Worm (Caenorhabditis elegans) whole organism, L2 larva: ENCODE results near the gene rml-1.

Experiments
- R02D3.7 ChIP-seq: fragments of 150-350 bp; optimal IDR thresholded peaks from 2 replicates; lab custom pipeline; 2014; ENCODE audit warnings: missing biosample characterization, missing genetic modification characterization
- ZK546.5 ChIP-seq: sonication (generic microtip); optimal IDR thresholded peaks from 2 replicates; lab custom pipeline; 2017; ENCODE audit warnings: missing biosample characterization, missing genetic modification characterization
- ama-1 ChIP-seq: fragments of 150-350 bp; optimal IDR thresholded peaks from 2 replicates; lab custom pipeline; 2018; ENCODE audit warnings: inconsistent platforms
- ceh-82 ChIP-seq: fragments of 150-350 bp; optimal IDR thresholded peaks from 2 replicates; lab custom pipeline; 2014; ENCODE audit warnings: missing biosample characterization, missing genetic modification characterization
- dmd-4 ChIP-seq: sonication (generic microtip); optimal IDR thresholded peaks from 2 replicates; lab custom pipeline; 2017; ENCODE audit warnings: missing biosample characterization, missing genetic modification characterization
- elt-1 ChIP-seq: fragments of 150-350 bp; optimal IDR thresholded peaks from 2 replicates; lab custom pipeline; 2014; ENCODE audit warnings: missing biosample characterization, missing genetic modification characterization
- lin-13 ChIP-seq: fragments of 150-350 bp; optimal IDR thresholded peaks from 2 replicates; lab custom pipeline; 2014; ENCODE audit warnings: missing biosample characterization, missing genetic modification reagents, missing genetic modification characterization
- lsy-2 ChIP-seq, 2 experiments: fragments of 150-350 bp in 1 of 2; sonication (generic microtip) in 1 of 2; optimal IDR thresholded peaks; 2 replicates each; lab custom pipeline; 2014 to 2017; ENCODE audit warnings: missing biosample characterization in 2 of 2, missing genetic modification characterization in 2 of 2
- mdl-1 ChIP-seq, 2 experiments: fragments of 150-350 bp in 1 of 2; sonication (generic microtip) in 1 of 2; optimal IDR thresholded peaks; 2 replicates each; lab custom pipeline; 2017; ENCODE audit warnings: missing biosample characterization in 2 of 2, missing genetic modification characterization in 2 of 2
- nhr-12 ChIP-seq: fragments of 150-350 bp; optimal IDR thresholded peaks from 2 replicates; lab custom pipeline; 2014; ENCODE audit warnings: missing biosample characterization, missing genetic modification characterization
- nhr-237 ChIP-seq: fragments of 150-350 bp; optimal IDR thresholded peaks from 2 replicates; lab custom pipeline; 2014; ENCODE audit warnings: missing biosample characterization, missing genetic modification characterization
- unc-39 ChIP-seq: fragments of 150-350 bp; optimal IDR thresholded peaks from 2 replicates; lab custom pipeline; 2014; ENCODE audit warnings: missing biosample characterization, missing genetic modification characterization
- unc-62 ChIP-seq: fragments of 150-350 bp; optimal IDR thresholded peaks from 2 replicates; lab custom pipeline; 2014; ENCODE audit warnings: missing biosample characterization, missing genetic modification reagents, missing genetic modification characterization

- TF ChIP-seq mdl-1 (tag; optimal IDR thresholded peaks at IDR 0.05; lab: Kevin White, UChicago) (no peak), dmd-4 (no peak), nhr-237 (tag; lab: Kevin White, UChicago) (no peak), ZK546.5 (tag; lab: Kevin White, UChicago) (no peak), elt-1 (no peak), unc-62 (no peak), lsy-2 (tag; optimal IDR thresholded peaks at IDR 0.05; lab: Kevin White, UChicago) (no peak), ama-1 (lab: Kevin White, UChicago) (no peak), unc-39 (tag; lab: Kevin White, UChicago) (no peak), nhr-12 (tag; lab: Kevin White, UChicago) (no peak), lin-13 (no peak), ceh-82 (tag; lab: Kevin White, UChicago) (no peak), R02D3.7 (tag; lab: Kevin White, UChicago) (no peak)
Measured at ce11 chrIII:13716831-13717230, 51.1 kb downstream of the rml-1 start.
